Worm (Caenorhabditis elegans) whole organism, young adult: Measurements from ENCODE around the gene F29B9.5.

Source experiments
- ccch-3 ChIP-seq: fragments of 200-800 bp; sonication (Bioruptor generic); optimal IDR thresholded peaks from 2 replicates; lab custom pipeline; 2018; ENCODE audit warnings: mild to moderate bottlenecking, missing genetic modification characterization, missing compliant biosample characterization
- ztf-28 ChIP-seq: fragments of 200-800 bp; sonication (Bioruptor generic); IDR thresholded peaks from 2 replicates; pipeline ENCODE4 v1.3.6; 2022; ENCODE audit warnings: missing genetic modification reagents, missing genetic modification characterization, missing compliant biosample characterization

- no peak for TF ChIP-seq ztf-28 (GFP tag; lab: Robert Waterston, UW)
- no peak for TF ChIP-seq ccch-3
These were observed 4.2 kb downstream of the F29B9.5 start for ce11 chrIV:4656380-4656779.
